Worm (Caenorhabditis elegans): ENCODE measurements around the gene Y75B8A.33.

The Y75B8A.33 gene

ce11 chrIII:12368462-12369306 lies 1.5 kb upstream of the Y75B8A.33 start, which contains the start of gene his-72 (continued):
- TF ChIP-seq ama-1 (optimal IDR thresholded peaks at IDR 0.05) (peak; percentile 74), ama-1 (GFP tag; optimal IDR thresholded peaks at IDR 0.05) (no peak), nhr-80 (tag; optimal IDR thresholded peaks at IDR 0.05) (peak; percentile 22), F33H1.4 (GFP tag; IDR thresholded peaks at IDR 0.05) (peak; percentile 15; the same call in 1 of the 2 replicates), F55B11.4 (tag; optimal IDR thresholded peaks at IDR 0.05; ENCODE audit: borderline replicate concordance, insufficient read depth) (no peak), let-607 (tag; optimal IDR thresholded peaks at IDR 0.05) (peak in 1 of 2 experiments; percentile 11), bed-1 (GFP tag; IDR thresholded peaks at IDR 0.05) (no peak), let-526 (GFP tag; IDR thresholded peaks at IDR 0.05) (0 out of 2 replicates have a peak, but pooled peaks have one; percentile 5), cebp-1 (GFP tag; IDR thresholded peaks at IDR 0.05) (peak; percentile 84), cebp-1 (tag; optimal IDR thresholded peaks at IDR 0.05) (peak; percentile 95), K12H6.12 (tag; optimal IDR thresholded peaks at IDR 0.05) (peak; percentile 19), Y79H2A.3 (GFP tag; conservative IDR thresholded peaks at IDR 0.05) (0 out of 2 replicates have a peak, but pooled peaks have one; percentile 6), lin-26 (GFP tag; IDR thresholded peaks at IDR 0.05) (peak; percentile 31; the same call in 1 of the 2 replicates), pha-4 (tag; optimal IDR thresholded peaks at IDR 0.05) (no peak), B0336.3 (GFP tag; IDR thresholded peaks at IDR 0.05) (0 out of 2 replicates have a peak, but pooled peaks have one; percentile 51)

- no peak for TF ChIP-seq mel-28 (tag; optimal IDR thresholded peaks at IDR 0.05; ENCODE audit: borderline replicate concordance)
- TF ChIP-seq ekl-4 (GFP tag; IDR thresholded peaks at IDR 0.05) = 0 out of 2 replicates have a peak, but pooled peaks have one; percentile 31
These were observed 718 bp upstream of the Y75B8A.33 start for ce11 chrIII:12367891-12368290.

- TF ChIP-seq attf-3 (GFP tag; conservative IDR thresholded peaks at IDR 0.05) = peak; percentile 74
These were observed 3.6 kb downstream of the Y75B8A.33 start for ce11 chrIII:12363545-12363944.

ce11 chrIII:12362942-12363341 lies 4.2 kb downstream of the Y75B8A.33 start:
- TF ChIP-seq attf-3 (GFP tag; conservative IDR thresholded peaks at IDR 0.05) = peak; percentile 76

ce11 chrIII:12359265-12359664 lies 7.9 kb downstream of the Y75B8A.33 start, which contains the start of gene Y75B8A.34:
Gene Y75B8A.34 (plus strand): TSS chrIII:12359565.
- TF ChIP-seq Y53G8AR.9 (GFP tag; conservative IDR thresholded peaks at IDR 0.05) (no peak), D2030.7 (GFP tag; IDR thresholded peaks at IDR 0.05) (no peak), let-607 (tag; optimal IDR thresholded peaks at IDR 0.05) (no peak), die-1 (tag; optimal IDR thresholded peaks at IDR 0.05) (no peak), lin-40 (tag; optimal IDR thresholded peaks at IDR 0.05) (no peak), ZK185.1 (tag; optimal IDR thresholded peaks at IDR 0.05; ENCODE audit: poor library complexity, severe bottlenecking) (no peak), hmg-20 (GFP tag; IDR thresholded peaks at IDR 0.05) (no peak), him-1 (tag; optimal IDR thresholded peaks at IDR 0.05) (no peak), T07F8.4 (tag; optimal IDR thresholded peaks at IDR 0.05) (no peak), hsf-1 (GFP tag; IDR thresholded peaks at IDR 0.05) (no peak), F52B5.7 (tag; optimal IDR thresholded peaks at IDR 0.05) (no peak), nhr-80 (tag; optimal IDR thresholded peaks at IDR 0.05) (no peak), mes-4 (tag; optimal IDR thresholded peaks at IDR 0.05) (no peak), ets-4 (GFP tag; optimal IDR thresholded peaks at IDR 0.05) (no peak)
